Worm (Caenorhabditis elegans) whole organism, L4 larva: ENCODE results near the gene gid-7.

Experiments used
- F49E8.2 ChIP-seq: sonication (generic microtip); optimal IDR thresholded peaks from 2 replicates; lab custom pipeline; 2016; ENCODE audit warnings: missing compliant biosample characterization, mild to moderate bottlenecking, missing genetic modification characterization, borderline replicate concordance
- Y105C5A.15 ChIP-seq: fragments of 200-800 bp; sonication (Bioruptor generic); IDR thresholded peaks from 2 replicates; pipeline ENCODE4 v1.3.6; 2022; ENCODE audit warnings: missing genetic modification characterization, missing compliant biosample characterization
- Y5F2A.4 ChIP-seq: fragments of 200-800 bp; sonication (Bioruptor generic); optimal IDR thresholded peaks from 2 replicates; lab custom pipeline; 2018; ENCODE audit warnings: mild to moderate bottlenecking, missing genetic modification characterization, missing compliant biosample characterization
- Y75B8A.6 ChIP-seq: fragments of 200-800 bp; sonication (Bioruptor generic); IDR thresholded peaks from 2 replicates; pipeline ENCODE4 v1.3.6; 2022; ENCODE audit warnings: missing genetic modification reagents, missing genetic modification characterization, missing compliant biosample characterization
- aha-1 ChIP-seq: fragments of 150-350 bp; peaks from one replicate; lab custom pipeline; 2014; ENCODE audit warnings: missing biosample characterization, missing genetic modification characterization
- attf-4 ChIP-seq: sonication (generic microtip); optimal IDR thresholded peaks from 3 replicates; lab custom pipeline; 2017; ENCODE audit warnings: missing biosample characterization, missing genetic modification characterization
- ceh-20 ChIP-seq: fragments of 200-800 bp; sonication (Bioruptor generic); IDR thresholded peaks from 2 replicates; pipeline ENCODE4 v1.3.6; 2022; ENCODE audit warnings: missing genetic modification reagents, missing genetic modification characterization, missing compliant biosample characterization
- daf-16 ChIP-seq, 3 experiments: sonication (generic microtip); optimal IDR thresholded peaks; 2 replicates each; lab custom pipeline; 2016 to 2017; ENCODE audit warnings: missing genetic modification characterization in 3 of 3, missing genetic modification reagents in 3 of 3, mild to moderate bottlenecking in 2 of 3, missing compliant biosample characterization in 2 of 3, missing biosample characterization in 1 of 3, moderate library complexity in 1 of 3
- dmd-6 ChIP-seq: fragments of 200-800 bp; sonication (Bioruptor generic); IDR thresholded peaks from 2 replicates; pipeline ENCODE4 v1.3.6; 2022; ENCODE audit warnings: missing genetic modification reagents, missing genetic modification characterization, missing compliant biosample characterization
- dmd-8 ChIP-seq: fragments of 200-800 bp; sonication (Bioruptor generic); IDR thresholded peaks from 2 replicates; pipeline ENCODE4 v1.3.6; 2022; ENCODE audit warnings: missing genetic modification characterization, missing compliant biosample characterization
- fkh-10 ChIP-seq: fragments of 150-350 bp; optimal IDR thresholded peaks from 2 replicates; lab custom pipeline; 2014; ENCODE audit warnings: missing biosample characterization, missing genetic modification reagents, missing genetic modification characterization
- fos-1 ChIP-seq: fragments of 150-350 bp; optimal IDR thresholded peaks from 2 replicates; lab custom pipeline; 2014; ENCODE audit warnings: missing biosample characterization, missing genetic modification characterization
- hif-1 ChIP-seq, 2 experiments: sonication (generic microtip); optimal IDR thresholded peaks; 2 replicates each; lab custom pipeline; 2016 to 2017; ENCODE audit warnings: missing compliant biosample characterization in 2 of 2, missing genetic modification characterization in 2 of 2, missing genetic modification reagents in 2 of 2, missing genotype in 2 of 2, mild to moderate bottlenecking in 1 of 2
- jun-1 ChIP-seq: fragments of 150-350 bp; optimal IDR thresholded peaks from 2 replicates; lab custom pipeline; 2014; ENCODE audit warnings: missing biosample characterization, missing genetic modification reagents, missing genetic modification characterization
- lin-1 ChIP-seq: fragments of 200-800 bp; sonication (Bioruptor generic); IDR thresholded peaks from 2 replicates; pipeline ENCODE4 v1.3.6; 2022; ENCODE audit warnings: missing genetic modification reagents, missing genetic modification characterization, missing compliant biosample characterization
- lin-13 ChIP-seq: fragments of 150-350 bp; optimal IDR thresholded peaks from 2 replicates; lab custom pipeline; 2014; ENCODE audit warnings: missing biosample characterization, missing genetic modification reagents, missing genetic modification characterization
- lin-15B ChIP-seq: fragments of 150-350 bp; sonication (generic microtip); optimal IDR thresholded peaks from 3 replicates; lab custom pipeline; 2014; ENCODE audit warnings: missing biosample characterization, missing genetic modification characterization
- lir-3 ChIP-seq: sonication (generic microtip); optimal IDR thresholded peaks from 2 replicates; lab custom pipeline; 2016; ENCODE audit warnings: mild to moderate bottlenecking, missing genetic modification characterization, missing compliant biosample characterization
- mdt-29 ChIP-seq: fragments of 200-800 bp; sonication (Bioruptor generic); IDR thresholded peaks from 2 replicates; pipeline ENCODE4 v1.3.6; 2022; ENCODE audit warnings: missing genetic modification reagents, missing genetic modification characterization, missing compliant biosample characterization
- mxl-2 ChIP-seq: fragments of 200-800 bp; sonication (Bioruptor generic); conservative IDR thresholded peaks from 2 replicates; pipeline ENCODE4 v1.3.6; 2022; ENCODE audit warnings: missing genetic modification reagents, missing genetic modification characterization, missing compliant biosample characterization
- nhr-10 ChIP-seq: fragments of 150-350 bp; optimal IDR thresholded peaks from 2 replicates; lab custom pipeline; 2014; ENCODE audit warnings: missing biosample characterization, missing genetic modification characterization
- nhr-102 ChIP-seq: sonication (generic microtip); optimal IDR thresholded peaks from 2 replicates; lab custom pipeline; 2016; ENCODE audit warnings: mild to moderate bottlenecking, missing genetic modification characterization, moderate library complexity, missing compliant biosample characterization
- nhr-11 ChIP-seq: fragments of 150-350 bp; optimal IDR thresholded peaks from 2 replicates; lab custom pipeline; 2014; ENCODE audit warnings: missing biosample characterization, missing genetic modification characterization
- nhr-237 ChIP-seq: sonication (generic microtip); optimal IDR thresholded peaks from 2 replicates; lab custom pipeline; 2017; ENCODE audit warnings: missing biosample characterization, missing genetic modification characterization
- nhr-41 ChIP-seq: fragments of 200-800 bp; sonication (Bioruptor generic); IDR thresholded peaks from 2 replicates; pipeline ENCODE4 v1.3.6; 2022; ENCODE audit warnings: missing genetic modification reagents, missing genetic modification characterization, missing compliant biosample characterization
- nhr-42 ChIP-seq: fragments of 200-800 bp; sonication (Bioruptor generic); IDR thresholded peaks from 2 replicates; pipeline ENCODE4 v1.3.6; 2022; ENCODE audit warnings: missing genetic modification characterization, missing compliant biosample characterization
- nhr-48 ChIP-seq: sonication (generic microtip); optimal IDR thresholded peaks from 2 replicates; lab custom pipeline; 2016; ENCODE audit warnings: mild to moderate bottlenecking, missing genetic modification characterization, missing compliant biosample characterization
- pha-4 ChIP-seq, 2 experiments: fragments of 150-350 bp in 1 of 2; fragments of 200-800 bp in 1 of 2; sonication (Bioruptor generic) in 1 of 2; IDR thresholded peaks in 1 of 2; optimal IDR thresholded peaks in 1 of 2; 2 replicates each; pipeline versions ENCODE4 v1.3.6 to Lab custom; 2014 to 2022; ENCODE audit warnings: missing genetic modification characterization in 2 of 2, missing genetic modification reagents in 2 of 2, missing biosample characterization in 1 of 2, missing compliant biosample characterization in 1 of 2
- rbr-2 ChIP-seq: sonication (generic microtip); optimal IDR thresholded peaks from 2 replicates; lab custom pipeline; 2016; ENCODE audit warnings: missing genotype, missing genetic modification characterization, missing compliant biosample characterization
- saeg-2 ChIP-seq: fragments of 200-800 bp; sonication (Bioruptor generic); IDR thresholded peaks from 2 replicates; pipeline ENCODE4 v1.3.6; 2022; ENCODE audit warnings: missing genetic modification reagents, missing genetic modification characterization, missing compliant biosample characterization
- skn-1 ChIP-seq: fragments of 150-350 bp; optimal IDR thresholded peaks from 2 replicates; lab custom pipeline; 2014; ENCODE audit warnings: missing biosample characterization, missing genetic modification characterization
- tag-97 ChIP-seq: fragments of 200-800 bp; sonication (Bioruptor generic); IDR thresholded peaks from 2 replicates; pipeline ENCODE4 v1.3.6; 2022; ENCODE audit warnings: missing genetic modification characterization, missing compliant biosample characterization
- tra-1 ChIP-seq: fragments of 200-800 bp; sonication (Bioruptor generic); IDR thresholded peaks from 2 replicates; pipeline ENCODE4 v1.3.6; 2022; ENCODE audit warnings: missing genetic modification reagents, missing genetic modification characterization, missing compliant biosample characterization
- unc-39 ChIP-seq: sonication (generic microtip); optimal IDR thresholded peaks from 2 replicates; lab custom pipeline; 2017; ENCODE audit warnings: missing biosample characterization, missing genetic modification characterization
- zfp-3 ChIP-seq: fragments of 200-800 bp; sonication (Bioruptor generic); conservative IDR thresholded peaks from 2 replicates; pipeline ENCODE4 v1.3.6; 2022; ENCODE audit warnings: missing genetic modification reagents, missing genetic modification characterization, missing compliant biosample characterization

gid-7 gene

ce11 chrV:3739302-3739701 is 17.6 kb downstream of the gid-7 start, which contains the start of gene hpo-36:
Gene hpo-36 (minus strand): TSS chrV:3739402.
- no peak for TF ChIP-seq daf-16 (GFP tag; optimal IDR thresholded peaks at IDR 0.05; lab: Kevin White, UChicago)
- TF ChIP-seq daf-16 (tag; optimal IDR thresholded peaks at IDR 0.05; lab: Kevin White, UChicago) = no peak
- peak; percentile 51 for TF ChIP-seq aha-1 (tag; lab: Kevin White, UChicago)
- TF ChIP-seq rbr-2 = no peak
- TF ChIP-seq tag-97 (GFP tag; lab: Robert Waterston, UW) = no peak
- TF ChIP-seq nhr-11 (tag; lab: Kevin White, UChicago) = no peak
- TF ChIP-seq lin-15B (tag; lab: Kevin White, UChicago) = no peak
- TF ChIP-seq, all 104 proteins: peak for 1

- TF ChIP-seq nhr-10 (tag; lab: Kevin White, UChicago) (no peak), ceh-20 (no peak), fkh-10 (GFP tag; lab: Kevin White, UChicago) (no peak), lin-13 (GFP tag; lab: Kevin White, UChicago) (no peak), mdt-29 (GFP tag; lab: Robert Waterston, UW) (no peak), mxl-2 (GFP tag; lab: Robert Waterston, UW) (no peak), nhr-11 (tag; lab: Kevin White, UChicago) (no peak), pha-4 (GFP tag; IDR thresholded peaks at IDR 0.05; lab: Robert Waterston, UW) (no peak), pha-4 (tag; optimal IDR thresholded peaks at IDR 0.05; lab: Kevin White, UChicago) (no peak), nhr-237 (tag; lab: Kevin White, UChicago) (no peak)
Observed at ce11 chrV:3738409-3738808, 18.5 kb downstream of the gid-7 start.

- TF ChIP-seq fos-1 (tag; lab: Kevin White, UChicago) (no peak), dmd-8 (GFP tag; lab: Robert Waterston, UW) (no peak), Y105C5A.15 (GFP tag; lab: Robert Waterston, UW) (no peak), zfp-3 (GFP tag; lab: Robert Waterston, UW) (no peak), tra-1 (GFP tag; lab: Robert Waterston, UW) (no peak), Y5F2A.4 (GFP tag; lab: Kevin White, UChicago) (no peak), lir-3 (tag; lab: Kevin White, UChicago) (no peak), lin-13 (GFP tag; lab: Kevin White, UChicago) (no peak), mdt-29 (GFP tag; lab: Robert Waterston, UW) (no peak), attf-4 (tag; lab: Kevin White, UChicago) (no peak), hif-1 (tag; optimal IDR thresholded peaks at IDR 0.05; lab: Kevin White, UChicago) (no peak), lin-1 (no peak)
- TF ChIP-seq, all 104 proteins: peak for 0
Observed at ce11 chrV:3724772-3725171, 32.1 kb downstream of the gid-7 start, which contains the start of gene str-30. Gene str-30 (plus strand): TSS chrV:3725072.

- no peak for TF ChIP-seq mdt-29 (GFP tag; lab: Robert Waterston, UW)
- no peak for TF ChIP-seq nhr-41 (GFP tag; lab: Robert Waterston, UW)
- no peak for TF ChIP-seq hif-1 (tag; optimal IDR thresholded peaks at IDR 0.05; lab: Kevin White, UChicago)
- TF ChIP-seq saeg-2 (GFP tag; lab: Robert Waterston, UW) = no peak
- no peak for TF ChIP-seq zfp-3 (GFP tag; lab: Robert Waterston, UW)
- TF ChIP-seq jun-1 (tag; lab: Kevin White, UChicago) = no peak
- no peak for TF ChIP-seq dmd-6
- TF ChIP-seq nhr-42 (GFP tag; lab: Robert Waterston, UW) = no peak
- TF ChIP-seq Y75B8A.6 (GFP tag; lab: Robert Waterston, UW) = no peak
- no peak for TF ChIP-seq unc-39 (tag; lab: Kevin White, UChicago)
- TF ChIP-seq nhr-48 (tag; lab: Kevin White, UChicago) = no peak
- no peak for TF ChIP-seq attf-4 (tag; lab: Kevin White, UChicago)
- no peak for TF ChIP-seq skn-1 (tag; lab: Kevin White, UChicago)
- TF ChIP-seq F49E8.2 (tag; lab: Kevin White, UChicago) = no peak
- TF ChIP-seq pha-4 (GFP tag; IDR thresholded peaks at IDR 0.05; lab: Robert Waterston, UW) = no peak
- no peak for TF ChIP-seq pha-4 (tag; optimal IDR thresholded peaks at IDR 0.05; lab: Kevin White, UChicago)
- TF ChIP-seq nhr-102 (tag; lab: Kevin White, UChicago) = no peak
- TF ChIP-seq, all 104 proteins: peak for 0
Observed at ce11 chrV:3718507-3718906, 38.4 kb downstream of the gid-7 start.
